Fruit fly (Drosophila melanogaster): ENCODE measurements around the gene CG31808.

The CG31808 gene

dm6 chr2L:16709693-16710092 lies 6.3 kb downstream of the CG31808 start (continued):
- no peak for TF ChIP-seq lz (GFP tag; optimal IDR thresholded peaks at IDR 0.05)
- TF ChIP-seq ss (GFP tag; optimal IDR thresholded peaks at IDR 0.05): no peak
- TF ChIP-seq CG11762 (GFP tag; optimal IDR thresholded peaks at IDR 0.05; ENCODE audit: insufficient read depth): no peak
- TF ChIP-seq CG4318 (GFP tag; optimal IDR thresholded peaks at IDR 0.05): peak; percentile 78
- TF ChIP-seq CG10631 (GFP tag; optimal IDR thresholded peaks at IDR 0.05): peak; percentile 48
- TF ChIP-seq CG3919 (GFP tag; optimal IDR thresholded peaks at IDR 0.05): peak; percentile 36
- TF ChIP-seq CG11294 (GFP tag; IDR thresholded peaks at IDR 0.05): no peak
- peak; percentile 45 for TF ChIP-seq OdsH (GFP tag; optimal IDR thresholded peaks at IDR 0.05)
- no peak for TF ChIP-seq CG6854 (GFP tag; optimal IDR thresholded peaks at IDR 0.05)
- no peak for TF ChIP-seq CG10669 (GFP tag; optimal IDR thresholded peaks at IDR 0.05)
- TF ChIP-seq Sox102F (GFP tag; optimal IDR thresholded peaks at IDR 0.05): no peak

- TF ChIP-seq Gug (GFP tag; IDR thresholded peaks at IDR 0.05) (no peak), CG32006 (GFP tag; optimal IDR thresholded peaks at IDR 0.05) (peak; percentile 9), CG6163 (GFP tag; IDR thresholded peaks at IDR 0.05) (0 out of 3 replicates have a peak, but pooled peaks have one; percentile 36), CG6854 (GFP tag; optimal IDR thresholded peaks at IDR 0.05) (no peak), Hr39 (GFP tag; optimal IDR thresholded peaks at IDR 0.05) (no peak), CG10669 (GFP tag; optimal IDR thresholded peaks at IDR 0.05) (no peak), Eip78C (GFP tag) (peak; percentile 56), Hr4 (GFP tag; optimal IDR thresholded peaks at IDR 0.05) (peak; percentile 47)
Measured at dm6 chr2L:16706882-16707775, 8.9 kb downstream of the CG31808 start.

DNA sequence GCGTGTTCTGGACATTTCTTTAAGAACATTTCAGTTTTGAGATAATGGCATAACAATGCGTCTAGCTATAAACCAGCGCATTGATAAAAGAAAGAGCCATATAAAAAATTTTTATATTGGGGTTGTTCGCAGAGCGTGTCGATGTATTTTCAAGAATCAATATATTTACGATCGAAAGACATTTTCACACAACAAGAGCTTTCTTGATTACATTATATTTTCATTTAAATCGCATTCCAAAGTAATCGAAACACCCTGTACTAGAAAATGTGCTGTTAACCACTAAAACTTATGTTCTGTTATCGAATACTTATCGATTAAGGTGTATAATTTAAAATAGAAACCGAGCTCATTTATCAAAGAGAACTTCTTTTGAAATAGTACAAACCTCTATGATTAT lies 12.2 kb downstream of the CG31808 start:
- TF ChIP-seq vri (GFP tag; optimal IDR thresholded peaks at IDR 0.05) (no peak), ss (GFP tag; optimal IDR thresholded peaks at IDR 0.05) (no peak), net (GFP tag; optimal IDR thresholded peaks at IDR 0.05) (peak; percentile 26), CG6163 (GFP tag; IDR thresholded peaks at IDR 0.05) (no peak), CG15336 (GFP tag; IDR thresholded peaks at IDR 0.05) (peak; percentile 34; the same call in 1 of the 2 replicates), topi (GFP tag; optimal IDR thresholded peaks at IDR 0.05) (peak; percentile 60), dac (GFP tag; optimal IDR thresholded peaks at IDR 0.05) (no peak), esn (GFP tag; optimal IDR thresholded peaks at IDR 0.05) (peak; percentile 64), fkh (GFP tag; optimal IDR thresholded peaks at IDR 0.05) (no peak), Hr39 (GFP tag; optimal IDR thresholded peaks at IDR 0.05) (peak; percentile 25), CG11294 (GFP tag; IDR thresholded peaks at IDR 0.05) (no peak), CG8119 (GFP tag; IDR thresholded peaks at IDR 0.05) (no peak; the same call in 1 of the 3 replicates), OdsH (GFP tag; optimal IDR thresholded peaks at IDR 0.05) (peak; percentile 55), CG8632 (GFP tag; optimal IDR thresholded peaks at IDR 0.05) (peak; percentile 10), Eip93F (GFP tag; optimal IDR thresholded peaks at IDR 0.05) (no peak), achi (GFP tag; optimal IDR thresholded peaks at IDR 0.05) (peak; percentile 39), CG9139 (GFP tag; optimal IDR thresholded peaks at IDR 0.05) (no peak), Blimp-1 (GFP tag; optimal IDR thresholded peaks at IDR 0.05) (no peak), dsx (GFP tag; optimal IDR thresholded peaks at IDR 0.05; ENCODE audit: poor library complexity, severe bottlenecking) (peak; percentile 21), svp (GFP tag) (peak; percentile 79), CG10669 (GFP tag; optimal IDR thresholded peaks at IDR 0.05) (no peak), Gug (GFP tag; IDR thresholded peaks at IDR 0.05) (no peak), Smox (GFP tag; optimal IDR thresholded peaks at IDR 0.05) (peak; percentile 43), Ets96B (tag; optimal IDR thresholded peaks at IDR 0.05) (peak; percentile 5), fd59A (GFP tag; optimal IDR thresholded peaks at IDR 0.05) (no peak), Hr38 (GFP tag; optimal IDR thresholded peaks at IDR 0.05) (no peak), CG32006 (GFP tag; optimal IDR thresholded peaks at IDR 0.05) (no peak), CG31627 (GFP tag; optimal IDR thresholded peaks at IDR 0.05) (peak; percentile 38), CG3919 (GFP tag; optimal IDR thresholded peaks at IDR 0.05) (peak; percentile 62), CG11762 (GFP tag; optimal IDR thresholded peaks at IDR 0.05; ENCODE audit: insufficient read depth) (no peak), CG6792 (GFP tag; optimal IDR thresholded peaks at IDR 0.05) (peak; percentile 18), Sox14 (GFP tag; optimal IDR thresholded peaks at IDR 0.05) (peak; percentile 61), CG16779 (tag; optimal IDR thresholded peaks at IDR 0.05) (no peak), CG3032 (tag; optimal IDR thresholded peaks at IDR 0.05) (no peak), CG11902 (GFP tag; optimal IDR thresholded peaks at IDR 0.05) (peak; percentile 18), CG6854 (GFP tag; optimal IDR thresholded peaks at IDR 0.05) (no peak), acj6 (GFP tag; optimal IDR thresholded peaks at IDR 0.05) (peak; percentile 27), cyc (GFP tag; optimal IDR thresholded peaks at IDR 0.05) (peak; percentile 24)
